Worm (Caenorhabditis elegans) whole organism, L2 larva: ENCODE data around the gene T23E7.6.
"Not testable (repeated sequence)": the region's sequence is repeated elsewhere in the genome, so short reads cannot be mapped to it uniquely, and the experiment has no call there.

Source experiments
- C34F6.9 ChIP-seq: fragments of 150-350 bp; optimal IDR thresholded peaks from 2 replicates; lab custom pipeline; 2014; ENCODE audit warnings: missing biosample characterization, missing genetic modification characterization
- F13H6.1 ChIP-seq: sonication (generic microtip); optimal IDR thresholded peaks from 2 replicates; lab custom pipeline; 2016; ENCODE audit warnings: missing genetic modification characterization, missing compliant biosample characterization
- R02D3.7 ChIP-seq: fragments of 150-350 bp; optimal IDR thresholded peaks from 2 replicates; lab custom pipeline; 2014; ENCODE audit warnings: missing biosample characterization, missing genetic modification characterization
- Y55F3AM.14 ChIP-seq: fragments of 200-800 bp; sonication (Bioruptor generic); optimal IDR thresholded peaks from 2 replicates; lab custom pipeline; 2018; ENCODE audit warnings: mild to moderate bottlenecking, missing genetic modification characterization, missing compliant biosample characterization
- ZK546.5 ChIP-seq: sonication (generic microtip); optimal IDR thresholded peaks from 2 replicates; lab custom pipeline; 2017; ENCODE audit warnings: missing biosample characterization, missing genetic modification characterization
- alr-1 ChIP-seq: fragments of 150-350 bp; optimal IDR thresholded peaks from 2 replicates; lab custom pipeline; 2014; ENCODE audit warnings: missing biosample characterization, missing genetic modification characterization
- aly-2 ChIP-seq: fragments of 150-350 bp; optimal IDR thresholded peaks from 2 replicates; lab custom pipeline; 2014; ENCODE audit warnings: missing biosample characterization, missing genetic modification characterization
- ama-1 ChIP-seq: fragments of 150-350 bp; optimal IDR thresholded peaks from 2 replicates; lab custom pipeline; 2018; ENCODE audit warnings: inconsistent platforms
- blmp-1 ChIP-seq: sonication (generic microtip); optimal IDR thresholded peaks from 2 replicates; lab custom pipeline; 2017; ENCODE audit warnings: missing genetic modification characterization, mild to moderate bottlenecking, missing compliant biosample characterization, antibody characterized with exemption, moderate library complexity; ENCODE audit not compliant: insufficient read depth
- crh-2 ChIP-seq: sonication (generic microtip); optimal IDR thresholded peaks from 2 replicates; lab custom pipeline; 2017; ENCODE audit warnings: missing biosample characterization, missing genetic modification characterization
- egl-27 ChIP-seq: sonication (generic microtip); optimal IDR thresholded peaks from 3 replicates; lab custom pipeline; 2017; ENCODE audit warnings: missing biosample characterization, missing genetic modification reagents, missing genetic modification characterization
- fos-1 ChIP-seq: fragments of 150-350 bp; optimal IDR thresholded peaks from 2 replicates; lab custom pipeline; 2014; ENCODE audit warnings: missing biosample characterization, missing genetic modification characterization
- gmeb-1 ChIP-seq: fragments of 150-350 bp; optimal IDR thresholded peaks from 2 replicates; lab custom pipeline; 2014; ENCODE audit warnings: missing biosample characterization, missing genetic modification characterization
- lin-11 ChIP-seq: fragments of 150-350 bp; sonication (generic microtip); optimal IDR thresholded peaks from 2 replicates; lab custom pipeline; 2014; ENCODE audit warnings: missing biosample characterization, missing genetic modification characterization, inconsistent platforms, mixed read lengths
- lin-13 ChIP-seq: fragments of 150-350 bp; optimal IDR thresholded peaks from 2 replicates; lab custom pipeline; 2014; ENCODE audit warnings: missing biosample characterization, missing genetic modification reagents, missing genetic modification characterization
- lin-39 ChIP-seq: fragments of 150-350 bp; optimal IDR thresholded peaks from 2 replicates; lab custom pipeline; 2014; ENCODE audit warnings: missing biosample characterization, missing genetic modification reagents, missing genetic modification characterization
- lsy-2 ChIP-seq, 2 experiments: fragments of 150-350 bp in 1 of 2; sonication (generic microtip) in 1 of 2; optimal IDR thresholded peaks; 2 replicates each; lab custom pipeline; 2014 to 2017; ENCODE audit warnings: missing biosample characterization in 2 of 2, missing genetic modification characterization in 2 of 2
- mdl-1 ChIP-seq, 2 experiments: fragments of 150-350 bp in 1 of 2; sonication (generic microtip) in 1 of 2; optimal IDR thresholded peaks; 2 replicates each; lab custom pipeline; 2017; ENCODE audit warnings: missing biosample characterization in 2 of 2, missing genetic modification characterization in 2 of 2
- nhr-10 ChIP-seq: sonication (generic microtip); optimal IDR thresholded peaks from 2 replicates; lab custom pipeline; 2017; ENCODE audit warnings: missing biosample characterization, missing genetic modification characterization
- nhr-11 ChIP-seq: fragments of 150-350 bp; optimal IDR thresholded peaks from 2 replicates; lab custom pipeline; 2014; ENCODE audit warnings: missing biosample characterization, missing genetic modification characterization
- nhr-129 ChIP-seq: fragments of 150-350 bp; optimal IDR thresholded peaks from 2 replicates; lab custom pipeline; 2014; ENCODE audit warnings: missing biosample characterization, missing genetic modification characterization
- nhr-21 ChIP-seq: fragments of 150-350 bp; optimal IDR thresholded peaks from 2 replicates; lab custom pipeline; 2014; ENCODE audit warnings: missing biosample characterization, missing genetic modification characterization
- nhr-237 ChIP-seq: fragments of 150-350 bp; optimal IDR thresholded peaks from 2 replicates; lab custom pipeline; 2014; ENCODE audit warnings: missing biosample characterization, missing genetic modification characterization
- nhr-25 ChIP-seq: fragments of 150-350 bp; sonication (generic microtip); optimal IDR thresholded peaks from 3 replicates; lab custom pipeline; 2014; ENCODE audit warnings: missing biosample characterization, missing genetic modification characterization
- nhr-6 ChIP-seq: fragments of 150-350 bp; optimal IDR thresholded peaks from 2 replicates; lab custom pipeline; 2014; ENCODE audit warnings: missing biosample characterization, missing genetic modification characterization
- peb-1 ChIP-seq: fragments of 150-350 bp; optimal IDR thresholded peaks from 2 replicates; lab custom pipeline; 2014; ENCODE audit warnings: missing biosample characterization, missing genetic modification characterization
- skn-1 ChIP-seq: sonication (generic microtip); optimal IDR thresholded peaks from 2 replicates; lab custom pipeline; 2017; ENCODE audit warnings: missing biosample characterization, missing genetic modification characterization
- sma-3 ChIP-seq: sonication (generic microtip); optimal IDR thresholded peaks from 2 replicates; lab custom pipeline; 2016; ENCODE audit warnings: missing genetic modification reagents, missing genetic modification characterization, missing compliant biosample characterization
- sma-9 ChIP-seq, 2 experiments: fragments of 150-350 bp in 1 of 2; sonication (generic microtip) in 1 of 2; optimal IDR thresholded peaks; 2 replicates each; lab custom pipeline; 2014 to 2016; ENCODE audit warnings: missing genetic modification characterization in 2 of 2, mild to moderate bottlenecking in 1 of 2, missing biosample characterization in 1 of 2, missing compliant biosample characterization in 1 of 2, missing genetic modification reagents in 1 of 2, moderate library complexity in 1 of 2
- snpc-4 ChIP-seq: fragments of 150-350 bp; optimal IDR thresholded peaks from 2 replicates; lab custom pipeline; 2014; ENCODE audit warnings: missing biosample characterization, missing genetic modification characterization
- unc-39 ChIP-seq: fragments of 150-350 bp; optimal IDR thresholded peaks from 2 replicates; lab custom pipeline; 2014; ENCODE audit warnings: missing biosample characterization, missing genetic modification characterization
- unc-62 ChIP-seq: fragments of 150-350 bp; optimal IDR thresholded peaks from 2 replicates; lab custom pipeline; 2014; ENCODE audit warnings: missing biosample characterization, missing genetic modification reagents, missing genetic modification characterization
- ztf-1 ChIP-seq: fragments of 200-800 bp; sonication (Bioruptor generic); conservative IDR thresholded peaks from 2 replicates; pipeline ENCODE4 v1.3.6; 2022; ENCODE audit warnings: missing genetic modification characterization, missing compliant biosample characterization
- ztf-11 ChIP-seq: sonication (generic microtip); optimal IDR thresholded peaks from 2 replicates; lab custom pipeline; 2017; ENCODE audit warnings: missing biosample characterization, missing genetic modification characterization

T23E7.6 gene

ce11 chrX:17670379-17671077 lies 14.1 kb downstream of the T23E7.6 start, which contains the start of gene T23E7.2:
T23E7.2 (plus strand) TSS chrX:17671027.
- TF ChIP-seq lsy-2 (tag; optimal IDR thresholded peaks at IDR 0.05; lab: Kevin White, UChicago) (no peak), F13H6.1 (tag; lab: Kevin White, UChicago) (peak; percentile 50), nhr-129 (tag; lab: Kevin White, UChicago) (peak; percentile 48), sma-9 (GFP tag; optimal IDR thresholded peaks at IDR 0.05; lab: Kevin White, UChicago) (peak; percentile 54), sma-9 (tag; optimal IDR thresholded peaks at IDR 0.05; lab: Kevin White, UChicago) (no peak), mdl-1 (tag; optimal IDR thresholded peaks at IDR 0.05; lab: Kevin White, UChicago) (no peak)

DNA sequence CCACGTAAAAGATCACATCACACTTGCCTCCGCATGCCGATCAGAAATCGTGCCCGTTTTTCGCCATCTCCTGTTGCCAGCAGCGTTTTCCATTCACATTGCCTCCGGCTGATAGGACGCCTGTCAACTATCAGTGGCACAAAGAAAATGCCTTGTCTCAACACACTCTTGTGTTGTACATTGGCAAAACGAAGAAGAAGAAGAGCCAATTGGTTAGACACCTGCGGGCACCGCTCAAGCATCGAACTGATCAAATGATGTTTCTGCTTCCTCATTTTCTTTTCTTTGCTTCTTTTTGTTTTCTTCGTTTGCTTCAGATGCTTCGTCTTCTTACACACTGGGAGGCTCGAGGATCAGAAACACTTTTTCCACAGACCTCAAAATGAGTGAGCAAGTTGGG lies 17.3 kb downstream of the T23E7.6 start:
- TF ChIP-seq unc-62 (no peak), lsy-2 (tag; optimal IDR thresholded peaks at IDR 0.05; lab: Kevin White, UChicago) (no peak), nhr-129 (tag; lab: Kevin White, UChicago) (peak; percentile 57), sma-9 (GFP tag; optimal IDR thresholded peaks at IDR 0.05; lab: Kevin White, UChicago) (peak; percentile 37), sma-9 (tag; optimal IDR thresholded peaks at IDR 0.05; lab: Kevin White, UChicago) (no peak), egl-27 (no peak), ama-1 (lab: Kevin White, UChicago) (no peak), nhr-237 (tag; lab: Kevin White, UChicago) (no peak), aly-2 (tag; lab: Kevin White, UChicago) (no peak), gmeb-1 (tag; lab: Kevin White, UChicago) (no peak), lin-39 (no peak), fos-1 (tag; lab: Kevin White, UChicago) (no peak), nhr-11 (tag; lab: Kevin White, UChicago) (no peak), skn-1 (tag; lab: Kevin White, UChicago) (no peak), R02D3.7 (tag; lab: Kevin White, UChicago) (no peak), alr-1 (tag; lab: Kevin White, UChicago) (no peak), ztf-1 (GFP tag; lab: Robert Waterston, UW) (no peak), nhr-10 (no peak), snpc-4 (tag; lab: Kevin White, UChicago) (no peak), ZK546.5 (tag; lab: Kevin White, UChicago) (no peak), lin-13 (no peak), ztf-11 (tag; lab: Kevin White, UChicago) (no peak), F13H6.1 (tag; lab: Kevin White, UChicago) (peak; percentile 55), nhr-6 (tag; lab: Kevin White, UChicago) (no peak), blmp-1 (no peak), crh-2 (tag; lab: Kevin White, UChicago) (no peak), sma-3 (GFP tag; lab: Kevin White, UChicago) (no peak), lin-11 (tag; lab: Kevin White, UChicago) (no peak), C34F6.9 (tag; lab: Kevin White, UChicago) (peak; percentile 21), Y55F3AM.14 (GFP tag; lab: Kevin White, UChicago) (no peak)

ce11 chrX:17662146-17662545 lies 22.5 kb downstream of the T23E7.6 start, which contains the start of gene nlp-6:
nlp-6 (plus strand) TSS chrX:17662446.
- no peak for TF ChIP-seq fos-1 (tag; lab: Kevin White, UChicago)

DNA sequence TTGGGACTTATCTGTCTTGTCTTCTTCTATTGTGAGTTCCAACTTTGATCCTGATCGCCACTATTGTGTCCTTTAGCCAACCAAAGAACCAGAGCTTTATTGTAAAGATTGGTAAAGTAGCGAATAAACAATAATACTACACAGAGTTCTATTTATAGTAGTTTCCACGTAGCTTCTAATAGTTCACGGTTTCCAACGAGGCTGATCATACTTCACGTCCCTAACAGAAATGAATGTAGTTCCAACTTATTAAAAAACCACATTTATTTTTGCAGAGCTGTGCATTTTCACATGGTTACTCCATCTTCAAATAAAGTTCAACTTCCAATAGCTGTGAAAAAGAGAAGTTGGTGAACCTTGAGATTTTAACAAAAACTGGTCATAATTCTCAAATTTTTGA lies 35.2 kb downstream of the T23E7.6 start, which contains the start of gene tmem-218:
Gene tmem-218 (plus strand): TSS at position 301 of the 400 bp plus-strand sequence.
- not testable (repeated sequence) for TF ChIP-seq nhr-21, peb-1, nhr-25 (tag; lab: Kevin White, UChicago)

- peak; percentile 9 for TF ChIP-seq sma-9 (GFP tag; optimal IDR thresholded peaks at IDR 0.05; lab: Kevin White, UChicago)
- no peak for TF ChIP-seq sma-9 (tag; optimal IDR thresholded peaks at IDR 0.05; lab: Kevin White, UChicago)
- TF ChIP-seq unc-39 (tag; lab: Kevin White, UChicago) = no peak
- TF ChIP-seq sma-3 (GFP tag; lab: Kevin White, UChicago) = peak; percentile 22
- TF ChIP-seq, all 48 proteins: peak for 2
Measured at ce11 chrX:17643812-17644211, 40.8 kb downstream of the T23E7.6 start.
